Fruit fly (Drosophila melanogaster) whole organism, embryonic: Measurements from ENCODE around the gene CG7011.

Experiments used
- Atf6 ChIP-seq: fragments of 200-800 bp; sonication (Bioruptor generic); IDR thresholded peaks from 2 replicates; pipeline ENCODE4 v1.3.6; 2022; ENCODE audit warnings: missing biosample characterization, missing genetic modification characterization
- CG10274 ChIP-seq: fragments of 200-800 bp; sonication (Bioruptor generic); optimal IDR thresholded peaks from 3 replicates; lab custom pipeline; 2017; ENCODE audit warnings: missing biosample characterization, mild to moderate bottlenecking, missing genetic modification characterization
- CG11398 ChIP-seq: fragments of 200-800 bp; sonication (Bioruptor generic); optimal IDR thresholded peaks from 2 replicates; lab custom pipeline; 2016; ENCODE audit warnings: missing biosample characterization, missing genetic modification characterization
- CG11504 ChIP-seq: fragments of 200-800 bp; sonication (Bioruptor generic); optimal IDR thresholded peaks from 3 replicates; lab custom pipeline; 2019; ENCODE audit warnings: missing biosample characterization, mild to moderate bottlenecking, missing genetic modification characterization, moderate library complexity
- CG14710 ChIP-seq: fragments of 200-800 bp; sonication (Bioruptor generic); optimal IDR thresholded peaks from 3 replicates; lab custom pipeline; 2019; ENCODE audit warnings: missing biosample characterization, mild to moderate bottlenecking, missing genetic modification characterization, moderate library complexity
- CG14860 ChIP-seq: fragments of 200-800 bp; sonication (Bioruptor generic); IDR thresholded peaks from 3 replicates; pipeline ENCODE4 v1.3.6; 2022; ENCODE audit warnings: missing biosample characterization, missing genetic modification characterization; ENCODE audit not compliant: partially characterized antibody
- CG15073 ChIP-seq: fragments of 200-800 bp; sonication (Bioruptor generic); optimal IDR thresholded peaks from 2 replicates; lab custom pipeline; 2016; ENCODE audit warnings: missing biosample characterization, missing genetic modification characterization
- CG15479 ChIP-seq: fragments of 200-800 bp; sonication (Bioruptor generic); optimal IDR thresholded peaks from 3 replicates; lab custom pipeline; 2019; ENCODE audit warnings: missing biosample characterization, mild to moderate bottlenecking, missing genetic modification characterization, moderate library complexity
- CG17612 ChIP-seq: fragments of 200-800 bp; sonication (Bioruptor generic); IDR thresholded peaks from 2 replicates; pipeline ENCODE4 v1.3.6; 2022; ENCODE audit warnings: missing biosample characterization, missing genetic modification characterization
- CG18262 ChIP-seq: fragments of 200-800 bp; optimal IDR thresholded peaks from 3 replicates; lab custom pipeline; 2019; ENCODE audit warnings: missing biosample characterization, mild to moderate bottlenecking, missing genetic modification characterization, moderate library complexity
- CG1832 ChIP-seq: fragments of 200-800 bp; sonication (Bioruptor generic); optimal IDR thresholded peaks from 2 replicates; lab custom pipeline; 2017; ENCODE audit warnings: missing biosample characterization, mild to moderate bottlenecking, missing genetic modification characterization, inconsistent platforms
- CG33557 ChIP-seq: fragments of 200-800 bp; sonication (Bioruptor generic); optimal IDR thresholded peaks from 2 replicates; lab custom pipeline; 2019; ENCODE audit warnings: missing biosample characterization, mild to moderate bottlenecking, missing genetic modification characterization, moderate library complexity
- CG34422 ChIP-seq: fragments of 200-800 bp; sonication (Bioruptor generic); IDR thresholded peaks from 3 replicates; pipeline ENCODE4 v1.3.6; 2022; ENCODE audit warnings: missing biosample characterization, missing genetic modification characterization
- CG4424 ChIP-seq: fragments of 200-800 bp; sonication (Bioruptor generic); optimal IDR thresholded peaks from 3 replicates; lab custom pipeline; 2016; ENCODE audit warnings: missing biosample characterization, missing genetic modification characterization
- Dek ChIP-seq: fragments of 200-800 bp; sonication (Bioruptor generic); optimal IDR thresholded peaks from 3 replicates; lab custom pipeline; 2019; ENCODE audit warnings: missing biosample characterization, mild to moderate bottlenecking, missing genetic modification characterization, moderate library complexity
- Dll ChIP-seq: fragments of 200-800 bp; sonication (Bioruptor generic); IDR thresholded peaks from 4 replicates; pipeline ENCODE4 v1.3.6; 2022; ENCODE audit warnings: missing biosample characterization, missing genetic modification characterization; ENCODE audit not compliant: partially characterized antibody
- Ets65A ChIP-seq: fragments of 200-800 bp; sonication (Bioruptor generic); peaks from one replicate; lab custom pipeline; 2016; ENCODE audit warnings: missing biosample characterization, missing genetic modification characterization
- HLH4C ChIP-seq: fragments of 200-800 bp; sonication (Bioruptor generic); IDR thresholded peaks from 3 replicates; pipeline ENCODE4 v1.3.6; 2022; ENCODE audit warnings: missing biosample characterization, missing genetic modification characterization; ENCODE audit not compliant: partially characterized antibody
- HmgD ChIP-seq: fragments of 200-800 bp; sonication (Bioruptor generic); optimal IDR thresholded peaks from 3 replicates; lab custom pipeline; 2016; ENCODE audit warnings: missing biosample characterization, missing genetic modification characterization
- PHDP ChIP-seq: fragments of 200-800 bp; sonication (Bioruptor generic); optimal IDR thresholded peaks from 3 replicates; lab custom pipeline; 2018; ENCODE audit warnings: missing biosample characterization, mild to moderate bottlenecking, missing genetic modification characterization, moderate library complexity
- Ptx1 ChIP-seq: fragments of 200-800 bp; sonication (Bioruptor generic); IDR thresholded peaks from 2 replicates; pipeline ENCODE4 v1.3.6; 2022; ENCODE audit warnings: missing biosample characterization, missing genetic modification characterization
- Side ChIP-seq: fragments of 200-800 bp; sonication (Bioruptor generic); optimal IDR thresholded peaks from 2 replicates; lab custom pipeline; 2016; ENCODE audit warnings: missing biosample characterization, missing genetic modification characterization
- Spps ChIP-seq: fragments of 200-800 bp; sonication (Bioruptor generic); optimal IDR thresholded peaks from 2 replicates; lab custom pipeline; 2018; ENCODE audit warnings: missing biosample characterization, mild to moderate bottlenecking, missing genetic modification characterization
- Taf1 ChIP-seq: fragments of 200-800 bp; sonication (Bioruptor generic); IDR thresholded peaks from 2 replicates; pipeline ENCODE4 v1.3.6; 2022; ENCODE audit warnings: missing biosample characterization, missing genetic modification characterization
- ara ChIP-seq: fragments of 200-800 bp; sonication (Bioruptor generic); IDR thresholded peaks from 2 replicates; pipeline ENCODE4 v1.3.6; 2022; ENCODE audit warnings: missing biosample characterization, missing genetic modification characterization
- bab2 ChIP-seq: fragments of 200-800 bp; sonication (Bioruptor generic); optimal IDR thresholded peaks from 2 replicates; lab custom pipeline; 2016; ENCODE audit warnings: missing biosample characterization, missing genetic modification characterization
- bbx ChIP-seq: fragments of 200-800 bp; sonication (Bioruptor generic); IDR thresholded peaks from 2 replicates; pipeline ENCODE4 v1.3.6; 2022; ENCODE audit warnings: missing biosample characterization, missing genetic modification characterization; ENCODE audit not compliant: partially characterized antibody
- chm ChIP-seq: fragments of 200-800 bp; sonication (Bioruptor generic); IDR thresholded peaks from 2 replicates; pipeline ENCODE4 v1.3.6; 2022; ENCODE audit warnings: missing biosample characterization, missing genetic modification characterization
- corto ChIP-seq: fragments of 200-800 bp; sonication (Bioruptor generic); optimal IDR thresholded peaks from 2 replicates; lab custom pipeline; 2016; ENCODE audit warnings: missing biosample characterization, mild to moderate bottlenecking, missing genetic modification characterization, moderate library complexity
- eve ChIP-seq, 2 experiments: fragments of >200 bp; optimal IDR thresholded peaks; 2 replicates each; lab custom pipeline; 2017; ENCODE audit warnings: missing biosample characterization in 2 of 2, missing genetic modification characterization in 2 of 2
- fu2 ChIP-seq: fragments of 200-800 bp; sonication (Bioruptor generic); optimal IDR thresholded peaks from 2 replicates; lab custom pipeline; 2016; ENCODE audit warnings: missing biosample characterization, missing genetic modification characterization
- gem ChIP-seq: fragments of 200-800 bp; sonication (Bioruptor generic); optimal IDR thresholded peaks from 2 replicates; lab custom pipeline; 2019; ENCODE audit warnings: missing biosample characterization, mild to moderate bottlenecking, missing genetic modification characterization, moderate library complexity
- gro ChIP-seq: fragments of 200-800 bp; sonication (Bioruptor generic); optimal IDR thresholded peaks from 2 replicates; lab custom pipeline; 2016; ENCODE audit warnings: missing biosample characterization, missing genetic modification characterization
- ken ChIP-seq: fragments of 200-800 bp; sonication (Bioruptor generic); IDR thresholded peaks from 3 replicates; pipeline ENCODE4 v1.3.6; 2022; ENCODE audit warnings: missing biosample characterization, missing genetic modification characterization
- mld ChIP-seq: fragments of 200-800 bp; sonication (Bioruptor generic); IDR thresholded peaks from 3 replicates; pipeline ENCODE4 v1.3.6; 2022; ENCODE audit warnings: missing biosample characterization, missing genetic modification characterization; ENCODE audit not compliant: partially characterized antibody
- pho ChIP-seq: fragments of 200-800 bp; sonication (Bioruptor generic); optimal IDR thresholded peaks from 2 replicates; lab custom pipeline; 2016; ENCODE audit warnings: missing biosample characterization, missing genetic modification characterization
- sd ChIP-seq: fragments of 200-800 bp; sonication (Bioruptor generic); optimal IDR thresholded peaks from 3 replicates; lab custom pipeline; 2018; ENCODE audit warnings: missing biosample characterization, mild to moderate bottlenecking, missing genetic modification characterization, moderate library complexity
- sens ChIP-seq: fragments of 200-800 bp; sonication (Bioruptor generic); peaks from one replicate; lab custom pipeline; 2016; ENCODE audit warnings: missing biosample characterization, missing genetic modification characterization
- sima ChIP-seq: fragments of 200-800 bp; sonication (Bioruptor generic); optimal IDR thresholded peaks from 2 replicates; lab custom pipeline; 2016; ENCODE audit warnings: missing biosample characterization, missing genetic modification characterization
- tx ChIP-seq: fragments of 200-800 bp; sonication (Bioruptor generic); optimal IDR thresholded peaks from 2 replicates; lab custom pipeline; 2016; ENCODE audit warnings: missing biosample characterization, missing genetic modification characterization
- vvl ChIP-seq: fragments of 200-800 bp; sonication (Bioruptor generic); IDR thresholded peaks from 2 replicates; pipeline ENCODE4 v1.3.6; 2022; ENCODE audit warnings: missing biosample characterization, missing genetic modification characterization
- zen2 ChIP-seq: fragments of 200-800 bp; sonication (Bioruptor generic); IDR thresholded peaks from 3 replicates; pipeline ENCODE4 v1.3.6; 2022; ENCODE audit warnings: missing biosample characterization, missing genetic modification characterization; ENCODE audit not compliant: partially characterized antibody

The CG7011 gene

dm6 chr3L:15199216-15200090 lies 36.0 kb upstream of the CG7011 start (continued):
- TF ChIP-seq CG11398 (GFP tag; lab: Kevin White, UChicago) = no peak

- no peak for TF ChIP-seq gro (GFP tag; lab: Kevin White, UChicago)
- TF ChIP-seq bbx (GFP tag; lab: Robert Waterston, UW) = no peak
- peak; percentile 92 for TF ChIP-seq Ets65A (GFP tag; lab: Kevin White, UChicago)
- TF ChIP-seq Spps (tag; lab: Kevin White, UChicago) = no peak
- peak in 1 of 2 experiments; percentile 31 for TF ChIP-seq eve (GFP tag; optimal IDR thresholded peaks at IDR 0.05; lab: Kevin White, UChicago)
- no peak for TF ChIP-seq CG18262 (tag; lab: Kevin White, UChicago)
- peak; percentile 13 for TF ChIP-seq sd (tag; lab: Kevin White, UChicago)
- no peak for TF ChIP-seq Dek (tag; lab: Kevin White, UChicago)
- TF ChIP-seq Atf6 = no peak
- no peak for TF ChIP-seq ara (GFP tag; lab: Robert Waterston, UW)
- TF ChIP-seq CG14860 (GFP tag; lab: Robert Waterston, UW) = no peak
- TF ChIP-seq sens (GFP tag; lab: Kevin White, UChicago) = peak; percentile 77
- no peak for TF ChIP-seq HLH4C
- TF ChIP-seq CG15479 (GFP tag; lab: Kevin White, UChicago) = no peak
- no peak for TF ChIP-seq HmgD (GFP tag; lab: Kevin White, UChicago)
- TF ChIP-seq CG1832 (GFP tag; lab: Kevin White, UChicago) = no peak
Observed at dm6 chr3L:15197978-15198377, 34.5 kb upstream of the CG7011 start.

dm6 chr3L:15196711-15197320 lies 33.4 kb upstream of the CG7011 start:
- peak; percentile 10 for TF ChIP-seq CG11504
- TF ChIP-seq sens (GFP tag; lab: Kevin White, UChicago) = peak; percentile 32
- TF ChIP-seq CG18262 (tag; lab: Kevin White, UChicago) = peak; percentile 16
- peak; percentile 1 for TF ChIP-seq CG14710
- no peak for TF ChIP-seq CG17612 (GFP tag; lab: Robert Waterston, UW)

- TF ChIP-seq vvl (GFP tag; lab: Robert Waterston, UW) (0 out of 2 replicates have a peak, but pooled peaks have one; percentile 16), Taf1 (GFP tag; lab: Robert Waterston, UW) (no peak), Dll (0 out of 4 replicates have a peak, but pooled peaks have one; percentile 10), chm (GFP tag; lab: Robert Waterston, UW) (peak; percentile 8; the same call in 1 of the 2 replicates), CG34422 (GFP tag; lab: Robert Waterston, UW) (no peak), CG10274 (GFP tag; lab: Kevin White, UChicago) (peak; percentile 51), PHDP (tag; lab: Kevin White, UChicago) (no peak), CG15073 (no peak), ken (GFP tag; lab: Robert Waterston, UW) (0 out of 3 replicates have a peak, but pooled peaks have one; percentile 9)
Observed at dm6 chr3L:15196189-15196588, 32.8 kb upstream of the CG7011 start.

- TF ChIP-seq Side (GFP tag; lab: Kevin White, UChicago) (no peak), CG18262 (tag; lab: Kevin White, UChicago) (peak; percentile 53), tx (GFP tag; lab: Kevin White, UChicago) (no peak), CG14710 (no peak), CG4424 (GFP tag; lab: Kevin White, UChicago) (no peak), gem (tag; lab: Kevin White, UChicago) (peak; percentile 2), mld (no peak), CG11504 (peak; percentile 18), sima (no peak), bab2 (GFP tag; lab: Kevin White, UChicago) (no peak), CG33557 (GFP tag; lab: Kevin White, UChicago) (no peak), pho (no peak), zen2 (GFP tag; lab: Robert Waterston, UW) (no peak), fu2 (GFP tag; lab: Kevin White, UChicago) (no peak), corto (no peak), Ptx1 (GFP tag; lab: Robert Waterston, UW) (no peak)
Observed at dm6 chr3L:15195548-15195947, 32.1 kb upstream of the CG7011 start.
